Fruit fly (Drosophila melanogaster) whole organism, prepupa: Measurements from ENCODE around the gene CG14629.
A peak's percentile ranks its signal among the peaks of the same experiment; 100 is the strongest.

Experiments
- CG10631 ChIP-seq: fragments of 200-800 bp; sonication (Bioruptor generic); optimal IDR thresholded peaks from 2 replicates; lab custom pipeline; 2016; ENCODE audit warnings: missing biosample characterization, missing genetic modification characterization
- CG11762 ChIP-seq: fragments of 200-800 bp; sonication (Bioruptor generic); optimal IDR thresholded peaks from 3 replicates; lab custom pipeline; 2016; ENCODE audit warnings: missing biosample characterization, missing genetic modification characterization; ENCODE audit not compliant: insufficient read depth
- CG11902 ChIP-seq: fragments of 200-800 bp; sonication (Bioruptor generic); optimal IDR thresholded peaks from 3 replicates; lab custom pipeline; 2016; ENCODE audit warnings: missing biosample characterization, missing genetic modification characterization
- CG15336 ChIP-seq: fragments of 200-800 bp; sonication (Bioruptor generic); IDR thresholded peaks from 2 replicates; pipeline ENCODE4 v1.3.6; 2022; ENCODE audit warnings: missing biosample characterization, missing genetic modification characterization
- CG1621 ChIP-seq: fragments of 200-800 bp; sonication (Bioruptor generic); optimal IDR thresholded peaks from 3 replicates; lab custom pipeline; 2018; ENCODE audit warnings: missing biosample characterization, mild to moderate bottlenecking, missing genetic modification characterization
- CG3032 ChIP-seq: fragments of 200-800 bp; optimal IDR thresholded peaks from 2 replicates; lab custom pipeline; 2019; ENCODE audit warnings: missing biosample characterization, mild to moderate bottlenecking, missing genetic modification characterization, moderate library complexity
- CG31627 ChIP-seq: fragments of 200-800 bp; sonication (Bioruptor generic); optimal IDR thresholded peaks from 3 replicates; lab custom pipeline; 2016; ENCODE audit warnings: missing biosample characterization, missing genetic modification characterization
- CG32006 ChIP-seq: fragments of 200-800 bp; sonication (Bioruptor generic); optimal IDR thresholded peaks from 3 replicates; lab custom pipeline; 2017; ENCODE audit warnings: missing biosample characterization, mild to moderate bottlenecking, missing genetic modification characterization
- CG34406 ChIP-seq: fragments of 200-800 bp; sonication (Bioruptor generic); optimal IDR thresholded peaks from 3 replicates; lab custom pipeline; 2016; ENCODE audit warnings: missing biosample characterization, missing genetic modification characterization
- CG3919 ChIP-seq: fragments of 200-800 bp; sonication (Bioruptor generic); optimal IDR thresholded peaks from 3 replicates; lab custom pipeline; 2016; ENCODE audit warnings: missing biosample characterization, missing genetic modification characterization
- CG4318 ChIP-seq: fragments of 200-800 bp; sonication (Bioruptor generic); optimal IDR thresholded peaks from 3 replicates; lab custom pipeline; 2017; ENCODE audit warnings: missing biosample characterization, mild to moderate bottlenecking, missing genetic modification characterization
- CG6276 ChIP-seq: fragments of 200-800 bp; sonication (Bioruptor generic); optimal IDR thresholded peaks from 2 replicates; lab custom pipeline; 2017; ENCODE audit warnings: missing biosample characterization, mild to moderate bottlenecking, missing genetic modification characterization
- CG6792 ChIP-seq: fragments of 200-800 bp; sonication (Bioruptor generic); optimal IDR thresholded peaks from 3 replicates; lab custom pipeline; 2016; ENCODE audit warnings: missing biosample characterization, missing genetic modification characterization
- CG6854 ChIP-seq: fragments of 200-800 bp; sonication (Bioruptor generic); optimal IDR thresholded peaks from 2 replicates; lab custom pipeline; 2017; ENCODE audit warnings: missing biosample characterization, mild to moderate bottlenecking, missing genetic modification characterization
- CG7368 ChIP-seq: fragments of 200-800 bp; sonication (Bioruptor generic); optimal IDR thresholded peaks from 3 replicates; lab custom pipeline; 2016; ENCODE audit warnings: missing biosample characterization, missing genetic modification characterization
- CG8119 ChIP-seq: fragments of 200-800 bp; sonication (Bioruptor generic); IDR thresholded peaks from 3 replicates; pipeline ENCODE4 v1.3.6; 2022; ENCODE audit warnings: missing biosample characterization, missing genetic modification characterization
- CG8632 ChIP-seq: fragments of 200-800 bp; sonication (Bioruptor generic); optimal IDR thresholded peaks from 3 replicates; lab custom pipeline; 2016; ENCODE audit warnings: missing biosample characterization, missing genetic modification characterization
- CG9139 ChIP-seq: fragments of 200-800 bp; sonication (Bioruptor generic); optimal IDR thresholded peaks from 3 replicates; lab custom pipeline; 2017; ENCODE audit warnings: missing biosample characterization, mild to moderate bottlenecking, missing genetic modification characterization
- Eip75B ChIP-seq: fragments of 200-800 bp; sonication (Bioruptor generic); optimal IDR thresholded peaks from 3 replicates; lab custom pipeline; 2016; ENCODE audit warnings: missing biosample characterization, missing genetic modification characterization
- Eip78C ChIP-seq: fragments of 200-800 bp; sonication (Bioruptor generic); peaks from one replicate; lab custom pipeline; 2016; ENCODE audit warnings: missing biosample characterization, missing genetic modification characterization
- Eip93F ChIP-seq: fragments of 200-800 bp; sonication (Bioruptor generic); optimal IDR thresholded peaks from 2 replicates; lab custom pipeline; 2016; ENCODE audit warnings: missing biosample characterization, mild to moderate bottlenecking, missing genetic modification characterization
- Ets96B ChIP-seq: fragments of 200-800 bp; optimal IDR thresholded peaks from 2 replicates; lab custom pipeline; 2019; ENCODE audit warnings: missing biosample characterization, mild to moderate bottlenecking, missing genetic modification characterization, moderate library complexity
- Hr39 ChIP-seq: fragments of 200-800 bp; sonication (Bioruptor generic); optimal IDR thresholded peaks from 2 replicates; lab custom pipeline; 2016; ENCODE audit warnings: missing biosample characterization, missing genetic modification characterization
- Hr4 ChIP-seq: fragments of 200-800 bp; sonication (Bioruptor generic); optimal IDR thresholded peaks from 3 replicates; lab custom pipeline; 2016; ENCODE audit warnings: missing biosample characterization, missing genetic modification characterization
- Lpt ChIP-seq: fragments of 200-800 bp; sonication (Bioruptor generic); optimal IDR thresholded peaks from 3 replicates; lab custom pipeline; 2016; ENCODE audit warnings: missing biosample characterization, missing genetic modification characterization
- OdsH ChIP-seq: fragments of 200-800 bp; sonication (Bioruptor generic); optimal IDR thresholded peaks from 3 replicates; lab custom pipeline; 2016; ENCODE audit warnings: missing biosample characterization, missing genetic modification characterization
- Smox ChIP-seq: fragments of 200-800 bp; sonication (Bioruptor generic); optimal IDR thresholded peaks from 3 replicates; lab custom pipeline; 2016; ENCODE audit warnings: missing biosample characterization, missing genetic modification characterization
- Sox15 ChIP-seq: fragments of 200-800 bp; sonication (Bioruptor generic); optimal IDR thresholded peaks from 3 replicates; lab custom pipeline; 2016; ENCODE audit warnings: missing biosample characterization, missing genetic modification characterization
- achi ChIP-seq: fragments of 200-800 bp; sonication (Bioruptor generic); optimal IDR thresholded peaks from 3 replicates; lab custom pipeline; 2016; ENCODE audit warnings: missing biosample characterization, missing genetic modification characterization
- acj6 ChIP-seq: fragments of 200-800 bp; sonication (Bioruptor generic); optimal IDR thresholded peaks from 3 replicates; lab custom pipeline; 2016; ENCODE audit warnings: missing biosample characterization, missing genetic modification characterization
- dac ChIP-seq: fragments of 200-800 bp; sonication (Bioruptor generic); optimal IDR thresholded peaks from 2 replicates; lab custom pipeline; 2017; ENCODE audit warnings: missing biosample characterization, mild to moderate bottlenecking, missing genetic modification characterization
- eg ChIP-seq: fragments of 200-800 bp; sonication (Bioruptor generic); IDR thresholded peaks from 3 replicates; pipeline ENCODE4 v1.3.6; 2022; ENCODE audit warnings: missing biosample characterization, missing genetic modification characterization
- esn ChIP-seq: fragments of 200-800 bp; sonication (Bioruptor generic); optimal IDR thresholded peaks from 2 replicates; lab custom pipeline; 2016; ENCODE audit warnings: missing biosample characterization, mild to moderate bottlenecking, missing genetic modification characterization, moderate library complexity
- fd59A ChIP-seq: fragments of 200-800 bp; sonication (Bioruptor generic); optimal IDR thresholded peaks from 2 replicates; lab custom pipeline; 2017; ENCODE audit warnings: missing biosample characterization, mild to moderate bottlenecking, missing genetic modification characterization, missing genetic modification reagents
- fd85E ChIP-seq: fragments of 200-800 bp; sonication (Bioruptor generic); optimal IDR thresholded peaks from 3 replicates; lab custom pipeline; 2016; ENCODE audit warnings: missing biosample characterization, missing genetic modification characterization
- lz ChIP-seq: fragments of 200-800 bp; sonication (Bioruptor generic); optimal IDR thresholded peaks from 3 replicates; lab custom pipeline; 2016; ENCODE audit warnings: missing biosample characterization, missing genetic modification characterization
- net ChIP-seq: fragments of 200-800 bp; sonication (Bioruptor generic); optimal IDR thresholded peaks from 3 replicates; lab custom pipeline; 2016; ENCODE audit warnings: missing biosample characterization, missing genetic modification characterization
- pdm3 ChIP-seq: fragments of 200-800 bp; sonication (Bioruptor generic); optimal IDR thresholded peaks from 3 replicates; lab custom pipeline; 2016; ENCODE audit warnings: missing biosample characterization, missing genetic modification characterization
- spab ChIP-seq: fragments of 200-800 bp; sonication (Bioruptor generic); optimal IDR thresholded peaks from 2 replicates; lab custom pipeline; 2017; ENCODE audit warnings: missing biosample characterization, mild to moderate bottlenecking, missing genetic modification characterization, missing genetic modification reagents
- ss ChIP-seq, 2 experiments: fragments of 200-800 bp; sonication (Bioruptor generic); optimal IDR thresholded peaks; 2 replicates in 1 of 2; 3 replicates in 1 of 2; lab custom pipeline; 2017 to 2018; ENCODE audit warnings: mild to moderate bottlenecking in 2 of 2, missing biosample characterization in 2 of 2, missing genetic modification characterization in 2 of 2, moderate library complexity in 1 of 2
- svp ChIP-seq: fragments of 200-800 bp; sonication (Bioruptor generic); peaks from one replicate; lab custom pipeline; 2016; ENCODE audit warnings: missing biosample characterization, missing genetic modification characterization
- topi ChIP-seq: fragments of 200-800 bp; sonication (Bioruptor generic); optimal IDR thresholded peaks from 3 replicates; lab custom pipeline; 2016; ENCODE audit warnings: missing biosample characterization, missing genetic modification characterization
- vri ChIP-seq: fragments of 200-800 bp; sonication (Bioruptor generic); optimal IDR thresholded peaks from 3 replicates; lab custom pipeline; 2016; ENCODE audit warnings: missing biosample characterization, mild to moderate bottlenecking, missing genetic modification characterization

Gene CG14629

dm6 chrX:1080715-1081114 is 29.4 kb downstream of the CG14629 start (continued):
- TF ChIP-seq Eip93F (GFP tag; lab: Kevin White, UChicago) (no peak), pdm3 (GFP tag; lab: Kevin White, UChicago) (peak; percentile 54), CG6792 (GFP tag; lab: Kevin White, UChicago) (peak; percentile 38), CG10631 (GFP tag; lab: Kevin White, UChicago) (peak; percentile 64), CG3032 (peak; percentile 17), net (GFP tag; lab: Kevin White, UChicago) (peak; percentile 57), CG8632 (GFP tag; lab: Kevin White, UChicago) (peak; percentile 16), fd85E (GFP tag; lab: Kevin White, UChicago) (no peak), CG11762 (GFP tag; lab: Kevin White, UChicago) (no peak), Sox15 (GFP tag; lab: Kevin White, UChicago) (no peak), topi (GFP tag; lab: Kevin White, UChicago) (peak; percentile 10), achi (GFP tag; lab: Kevin White, UChicago) (peak; percentile 59), CG34406 (GFP tag; lab: Kevin White, UChicago) (peak; percentile 10), Hr39 (peak; percentile 23), CG3919 (GFP tag; lab: Kevin White, UChicago) (peak; percentile 53), Lpt (GFP tag; lab: Kevin White, UChicago) (peak; percentile 46), CG9139 (GFP tag; lab: Kevin White, UChicago) (no peak), CG31627 (GFP tag; lab: Kevin White, UChicago) (peak; percentile 1), CG7368 (GFP tag; lab: Kevin White, UChicago) (no peak), Ets96B (tag; lab: Kevin White, UChicago) (peak; percentile 24), vri (GFP tag; lab: Kevin White, UChicago) (no peak), fd59A (GFP tag; lab: Kevin White, UChicago) (peak; percentile 33), Eip75B (GFP tag; lab: Kevin White, UChicago) (peak; percentile 53), CG4318 (GFP tag; lab: Kevin White, UChicago) (peak; percentile 13), CG11902 (no peak), esn (GFP tag; lab: Kevin White, UChicago) (peak; percentile 30), CG6854 (GFP tag; lab: Kevin White, UChicago) (no peak), lz (GFP tag; lab: Kevin White, UChicago) (no peak), acj6 (GFP tag; lab: Kevin White, UChicago) (peak; percentile 60), CG32006 (GFP tag; lab: Kevin White, UChicago) (peak; percentile 60), ss (GFP tag; optimal IDR thresholded peaks at IDR 0.05; lab: Kevin White, UChicago) (peak in 1 of 2 experiments; percentile 12), CG1621 (peak; percentile 35), CG15336 (GFP tag; lab: Robert Waterston, UW) (peak; percentile 61), eg (peak; percentile 50; the same call in 1 of the 3 replicates), spab (peak; percentile 15)

DNA sequence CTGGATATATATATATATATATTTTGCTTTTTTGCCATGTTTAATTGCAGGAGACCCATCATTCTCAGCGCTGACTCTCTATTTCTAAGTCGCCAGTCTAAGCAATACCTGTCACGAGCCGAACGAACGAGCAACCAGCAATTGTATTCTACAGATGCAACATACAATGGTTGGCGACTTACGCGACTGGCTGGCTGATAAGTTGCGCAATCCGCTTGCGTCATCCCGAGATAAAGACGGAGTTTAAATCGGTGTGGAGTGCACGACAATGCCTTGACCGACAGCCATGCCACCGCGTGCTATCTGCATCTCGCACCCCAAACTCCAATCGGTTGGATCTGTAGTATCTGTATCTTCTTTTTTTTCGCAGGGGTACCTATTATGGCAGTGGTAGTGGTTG is 31.1 kb downstream of the CG14629 start:
- no peak for TF ChIP-seq Eip78C
- TF ChIP-seq svp, result peak; percentile 41
- no peak for TF ChIP-seq Hr4 (GFP tag; lab: Kevin White, UChicago)
- TF ChIP-seq CG8119 (GFP tag; lab: Robert Waterston, UW), result no peak
- TF ChIP-seq Smox (GFP tag; lab: Kevin White, UChicago), result no peak
- no peak for TF ChIP-seq Ets96B (tag; lab: Kevin White, UChicago)
- no peak for TF ChIP-seq CG6276 (GFP tag; lab: Kevin White, UChicago)
- TF ChIP-seq dac (GFP tag; lab: Kevin White, UChicago), result no peak
- TF ChIP-seq OdsH (GFP tag; lab: Kevin White, UChicago), result no peak
- TF ChIP-seq esn (GFP tag; lab: Kevin White, UChicago), result no peak
- TF ChIP-seq vri (GFP tag; lab: Kevin White, UChicago), result peak; percentile 59
